Worm (Caenorhabditis elegans) whole organism, L3 larva: ENCODE data around the gene ZK930.2.

ENCODE experiments used
- ceh-16 ChIP-seq: sonication (generic microtip); optimal IDR thresholded peaks from 2 replicates; lab custom pipeline; 2017; ENCODE audit warnings: missing biosample characterization, missing genetic modification characterization
- ceh-82 ChIP-seq: fragments of 150-350 bp; optimal IDR thresholded peaks from 2 replicates; lab custom pipeline; 2014; ENCODE audit warnings: missing biosample characterization, missing genetic modification characterization
- ceh-9 ChIP-seq: sonication (generic microtip); optimal IDR thresholded peaks from 2 replicates; lab custom pipeline; 2018; ENCODE audit warnings: missing biosample characterization, missing genetic modification characterization
- egl-27 ChIP-seq: sonication (generic microtip); optimal IDR thresholded peaks from 4 replicates; lab custom pipeline; 2017; ENCODE audit warnings: missing biosample characterization, missing genetic modification reagents, missing genetic modification characterization
- elt-2 ChIP-seq: sonication (generic microtip); optimal IDR thresholded peaks from 2 replicates; lab custom pipeline; 2016; ENCODE audit warnings: missing genetic modification reagents, mild to moderate bottlenecking, missing genetic modification characterization, missing compliant biosample characterization
- hmg-11 ChIP-seq: sonication (generic microtip); optimal IDR thresholded peaks from 2 replicates; lab custom pipeline; 2016; ENCODE audit warnings: missing genetic modification characterization, missing compliant biosample characterization
- nhr-23 ChIP-seq: fragments of 150-350 bp; optimal IDR thresholded peaks from 2 replicates; lab custom pipeline; 2014; ENCODE audit warnings: missing biosample characterization, missing genetic modification reagents, missing genetic modification characterization
- nhr-77 ChIP-seq: fragments of 150-350 bp; optimal IDR thresholded peaks from 2 replicates; lab custom pipeline; 2014; ENCODE audit warnings: missing biosample characterization, missing genetic modification characterization
- pqm-1 ChIP-seq: fragments of 150-350 bp; optimal IDR thresholded peaks from 2 replicates; lab custom pipeline; 2017; ENCODE audit warnings: missing biosample characterization, missing genetic modification characterization, inconsistent platforms
- skn-1 ChIP-seq: fragments of 150-350 bp; optimal IDR thresholded peaks from 2 replicates; lab custom pipeline; 2014; ENCODE audit warnings: missing biosample characterization, missing genetic modification characterization
- snpc-4 ChIP-seq: fragments of 150-350 bp; optimal IDR thresholded peaks from 2 replicates; lab custom pipeline; 2014; ENCODE audit warnings: missing biosample characterization, missing genetic modification characterization
- zag-1 ChIP-seq: fragments of 150-350 bp; optimal IDR thresholded peaks from 2 replicates; lab custom pipeline; 2014; ENCODE audit warnings: missing biosample characterization, missing genetic modification characterization
- ztf-11 ChIP-seq: fragments of 150-350 bp; optimal IDR thresholded peaks from 2 replicates; lab custom pipeline; 2014; ENCODE audit warnings: missing biosample characterization, missing genetic modification characterization

DNA sequence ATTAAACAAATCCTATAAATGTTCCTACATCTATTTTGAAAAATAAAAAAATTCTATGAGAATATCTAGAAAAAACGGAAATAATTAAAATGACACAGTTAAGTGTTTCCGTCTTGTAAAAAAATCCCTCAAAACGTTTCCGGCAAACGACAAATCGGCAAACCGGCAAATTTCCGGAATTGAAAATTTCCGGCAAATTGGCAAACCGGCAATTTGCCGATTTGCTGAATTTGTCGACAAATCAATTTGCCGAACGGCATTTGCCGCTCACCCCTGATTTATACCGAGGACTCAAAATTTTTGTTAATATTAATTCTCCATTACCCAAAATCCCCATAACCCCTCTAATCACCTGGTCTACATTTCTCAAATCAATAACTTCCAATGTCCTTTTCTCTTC lies 40.1 kb downstream of the ZK930.2 start:
- TF ChIP-seq snpc-4 = no peak
- no peak for TF ChIP-seq ztf-11 (tag; lab: Kevin White, UChicago)
- TF ChIP-seq hmg-11 = no peak
- TF ChIP-seq egl-27 (tag; lab: Kevin White, UChicago) = no peak
- TF ChIP-seq ceh-82 = no peak
- TF ChIP-seq zag-1 (tag; lab: Kevin White, UChicago) = no peak
- TF ChIP-seq nhr-23 (tag; lab: Kevin White, UChicago) = no peak
- no peak for TF ChIP-seq nhr-77 (tag; lab: Kevin White, UChicago)
- TF ChIP-seq ceh-9 (tag; lab: Kevin White, UChicago) = no peak
- TF ChIP-seq ceh-16 = no peak
- no peak for TF ChIP-seq pqm-1 (tag; lab: Kevin White, UChicago)
- no peak for TF ChIP-seq elt-2 (tag; lab: Kevin White, UChicago)
- TF ChIP-seq skn-1 (tag; lab: Kevin White, UChicago) = no peak
